Worm (Caenorhabditis elegans) whole organism, L3 larva: ENCODE results near the gene cyld-1.

Experiments used
- R02D3.7 ChIP-seq: fragments of 150-350 bp; optimal IDR thresholded peaks from 2 replicates; lab custom pipeline; 2014; ENCODE audit warnings: missing biosample characterization, missing genetic modification characterization
- ZK546.5 ChIP-seq: sonication (generic microtip); optimal IDR thresholded peaks from 2 replicates; lab custom pipeline; 2017; ENCODE audit warnings: missing biosample characterization, missing genetic modification characterization
- ama-1 ChIP-seq: fragments of 150-350 bp; optimal IDR thresholded peaks from 2 replicates; lab custom pipeline; 2018
- ceh-16 ChIP-seq: sonication (generic microtip); optimal IDR thresholded peaks from 2 replicates; lab custom pipeline; 2017; ENCODE audit warnings: missing biosample characterization, missing genetic modification characterization
- ceh-28 ChIP-seq: fragments of 150-350 bp; optimal IDR thresholded peaks from 2 replicates; lab custom pipeline; 2014; ENCODE audit warnings: missing biosample characterization, missing genetic modification reagents, missing genetic modification characterization
- ceh-9 ChIP-seq: sonication (generic microtip); optimal IDR thresholded peaks from 2 replicates; lab custom pipeline; 2018; ENCODE audit warnings: missing biosample characterization, missing genetic modification characterization
- daf-12 ChIP-seq: fragments of 150-350 bp; optimal IDR thresholded peaks from 2 replicates; lab custom pipeline; 2014; ENCODE audit warnings: missing biosample characterization, missing genetic modification reagents, missing genetic modification characterization
- egl-27 ChIP-seq: sonication (generic microtip); optimal IDR thresholded peaks from 4 replicates; lab custom pipeline; 2017; ENCODE audit warnings: missing biosample characterization, missing genetic modification reagents, missing genetic modification characterization
- egl-5 ChIP-seq: fragments of 150-350 bp; optimal IDR thresholded peaks from 2 replicates; lab custom pipeline; 2017; ENCODE audit warnings: missing biosample characterization, missing genetic modification reagents, missing genetic modification characterization, inconsistent platforms
- elt-1 ChIP-seq: fragments of 150-350 bp; optimal IDR thresholded peaks from 2 replicates; lab custom pipeline; 2014; ENCODE audit warnings: missing biosample characterization, missing genetic modification characterization
- elt-2 ChIP-seq: sonication (generic microtip); optimal IDR thresholded peaks from 2 replicates; lab custom pipeline; 2016; ENCODE audit warnings: missing genetic modification reagents, mild to moderate bottlenecking, missing genetic modification characterization, missing compliant biosample characterization
- elt-3 ChIP-seq, 3 experiments: fragments of 150-350 bp in 1 of 3; sonication (generic microtip) in 2 of 3; optimal IDR thresholded peaks; 2 replicates in 2 of 3; 4 replicates in 1 of 3; lab custom pipeline; 2014 to 2017; ENCODE audit warnings: missing biosample characterization in 3 of 3, missing genetic modification characterization in 3 of 3
- eor-1 ChIP-seq, 2 experiments: fragments of 150-350 bp; optimal IDR thresholded peaks; 2 replicates each; lab custom pipeline; 2014 to 2018; ENCODE audit warnings: missing biosample characterization in 2 of 2, missing genetic modification characterization in 2 of 2
- fkh-10 ChIP-seq: sonication (generic microtip); optimal IDR thresholded peaks from 2 replicates; lab custom pipeline; 2017; ENCODE audit warnings: missing biosample characterization, missing genetic modification reagents, missing genetic modification characterization
- fkh-2 ChIP-seq: fragments of 150-350 bp; optimal IDR thresholded peaks from 2 replicates; lab custom pipeline; 2014; ENCODE audit warnings: missing biosample characterization, missing genetic modification reagents, missing genetic modification characterization
- hmg-11 ChIP-seq: sonication (generic microtip); optimal IDR thresholded peaks from 2 replicates; lab custom pipeline; 2016; ENCODE audit warnings: missing genetic modification characterization, missing compliant biosample characterization
- lsy-12 ChIP-seq: sonication (generic microtip); optimal IDR thresholded peaks from 2 replicates; lab custom pipeline; 2016; ENCODE audit warnings: mild to moderate bottlenecking, missing genetic modification characterization, missing compliant biosample characterization
- mdl-1 ChIP-seq: fragments of 150-350 bp; optimal IDR thresholded peaks from 2 replicates; lab custom pipeline; 2014; ENCODE audit warnings: missing biosample characterization, missing genetic modification characterization
- mml-1 ChIP-seq: fragments of 150-350 bp; sonication (generic microtip); optimal IDR thresholded peaks from 3 replicates; lab custom pipeline; 2014; ENCODE audit warnings: missing biosample characterization, missing genetic modification characterization
- nhr-23 ChIP-seq: fragments of 150-350 bp; optimal IDR thresholded peaks from 2 replicates; lab custom pipeline; 2014; ENCODE audit warnings: missing biosample characterization, missing genetic modification reagents, missing genetic modification characterization
- nhr-237 ChIP-seq: fragments of 150-350 bp; optimal IDR thresholded peaks from 2 replicates; lab custom pipeline; 2014; ENCODE audit warnings: missing biosample characterization, missing genetic modification characterization
- nhr-25 ChIP-seq: sonication (generic microtip); optimal IDR thresholded peaks from 2 replicates; lab custom pipeline; 2017; ENCODE audit warnings: missing biosample characterization, missing genetic modification characterization
- nhr-28 ChIP-seq: fragments of 150-350 bp; optimal IDR thresholded peaks from 2 replicates; lab custom pipeline; 2014; ENCODE audit warnings: missing biosample characterization, missing genetic modification characterization
- nhr-43 ChIP-seq: sonication (generic microtip); optimal IDR thresholded peaks from 2 replicates; lab custom pipeline; 2016; ENCODE audit warnings: mild to moderate bottlenecking, missing genetic modification characterization, missing compliant biosample characterization; ENCODE audit not compliant: poor library complexity, severe bottlenecking
- nhr-76 ChIP-seq: fragments of 150-350 bp; sonication (generic microtip); optimal IDR thresholded peaks from 5 replicates; lab custom pipeline; 2014; ENCODE audit warnings: missing biosample characterization, missing genetic modification characterization
- nhr-77 ChIP-seq: fragments of 150-350 bp; optimal IDR thresholded peaks from 2 replicates; lab custom pipeline; 2014; ENCODE audit warnings: missing biosample characterization, missing genetic modification characterization
- pha-4 ChIP-seq: fragments of 150-350 bp; optimal IDR thresholded peaks from 2 replicates; lab custom pipeline; 2014; ENCODE audit warnings: missing biosample characterization, missing genetic modification reagents, missing genetic modification characterization
- pqm-1 ChIP-seq: fragments of 150-350 bp; optimal IDR thresholded peaks from 2 replicates; lab custom pipeline; 2017; ENCODE audit warnings: missing biosample characterization, missing genetic modification characterization, inconsistent platforms
- tbx-2 ChIP-seq: sonication (generic microtip); optimal IDR thresholded peaks from 2 replicates; lab custom pipeline; 2016; ENCODE audit warnings: mild to moderate bottlenecking, missing genetic modification characterization, missing compliant biosample characterization
- unc-39 ChIP-seq: sonication (generic microtip); optimal IDR thresholded peaks from 4 replicates; lab custom pipeline; 2017; ENCODE audit warnings: missing biosample characterization, missing genetic modification characterization
- zag-1 ChIP-seq: fragments of 150-350 bp; optimal IDR thresholded peaks from 2 replicates; lab custom pipeline; 2014; ENCODE audit warnings: missing biosample characterization, missing genetic modification characterization
- ztf-11 ChIP-seq: fragments of 150-350 bp; optimal IDR thresholded peaks from 2 replicates; lab custom pipeline; 2014; ENCODE audit warnings: missing biosample characterization, missing genetic modification characterization
- ztf-4 ChIP-seq: fragments of 150-350 bp; optimal IDR thresholded peaks from 2 replicates; lab custom pipeline; 2014; ENCODE audit warnings: missing biosample characterization, missing genetic modification characterization

cyld-1 gene

DNA sequence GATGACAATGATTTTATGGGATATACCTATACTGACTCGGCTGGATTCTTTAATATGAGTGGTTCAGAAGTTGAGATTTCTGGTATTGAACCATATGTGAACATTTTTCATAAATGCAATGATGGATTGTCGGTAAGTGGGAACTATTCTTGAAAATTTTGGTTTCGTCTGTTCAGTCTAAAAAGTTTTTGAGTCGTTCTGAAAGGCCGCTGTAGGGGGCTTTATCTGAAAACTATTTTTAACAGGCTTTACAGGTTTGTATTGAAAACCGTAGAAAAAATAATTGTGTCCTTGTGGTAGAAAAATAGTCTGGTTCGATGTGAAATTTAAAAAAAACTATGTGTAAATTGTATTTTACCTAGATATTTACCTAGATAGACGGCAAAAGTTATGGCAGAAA lies 19.1 kb upstream of the cyld-1 start:
- TF ChIP-seq ceh-9, result no peak

DNA sequence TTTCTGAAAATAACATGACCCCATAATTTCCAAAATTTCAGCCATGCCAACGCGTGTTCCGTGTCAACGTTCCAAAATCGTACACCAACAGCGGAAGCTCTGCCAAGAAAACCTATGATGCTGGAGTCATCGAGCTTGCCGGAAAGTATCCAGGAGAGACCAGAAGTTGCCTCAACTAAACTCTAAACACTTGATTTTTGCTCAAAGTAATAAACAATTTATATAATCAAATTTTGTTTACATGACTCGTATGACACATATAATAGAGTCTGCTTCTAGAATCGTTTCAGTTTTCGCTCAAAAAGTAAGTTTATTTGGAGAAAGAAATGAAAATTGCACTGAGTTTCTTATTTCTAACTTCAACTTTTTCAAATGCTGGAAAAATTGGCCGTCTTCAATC lies 18.3 kb upstream of the cyld-1 start, which contains the start of gene ttr-1:
Gene ttr-1, plus strand, starts transcription at position 301 of the 400 bp plus-strand sequence.
- TF ChIP-seq pqm-1 (no peak), ZK546.5 (tag; lab: Kevin White, UChicago) (no peak), ztf-4 (tag; lab: Kevin White, UChicago) (no peak), hmg-11 (tag; lab: Kevin White, UChicago) (no peak), unc-39 (tag; lab: Kevin White, UChicago) (no peak), mml-1 (tag; lab: Kevin White, UChicago) (no peak), R02D3.7 (tag; lab: Kevin White, UChicago) (no peak), mdl-1 (tag; lab: Kevin White, UChicago) (no peak), ama-1 (lab: Kevin White, UChicago) (no peak), tbx-2 (tag; lab: Kevin White, UChicago) (no peak)

DNA sequence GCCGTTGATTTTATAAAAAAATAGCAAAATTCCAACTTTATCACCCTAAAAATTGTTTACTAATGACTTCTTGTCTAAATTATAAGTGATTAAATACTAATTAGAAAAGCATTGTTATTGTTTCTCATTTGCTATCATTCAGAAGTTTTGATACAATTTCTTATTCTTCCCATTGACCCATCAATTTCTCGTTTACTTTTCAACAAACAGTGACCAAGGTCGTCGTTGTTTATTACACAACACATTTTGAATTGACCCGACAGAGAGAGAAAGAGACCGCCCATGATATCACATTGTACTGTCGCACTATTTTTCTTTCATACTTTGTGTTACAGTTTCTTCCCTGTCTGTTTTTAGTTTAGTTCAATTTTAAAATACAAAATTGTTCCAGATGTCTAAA lies 16.9 kb upstream of the cyld-1 start, which contains the start of gene ttr-2:
Gene ttr-2, plus strand, starts transcription at position 392 of the 400 bp plus-strand sequence.
- peak; percentile 24 for TF ChIP-seq nhr-25 (tag; lab: Kevin White, UChicago)
- no peak for TF ChIP-seq ceh-28 (tag; lab: Kevin White, UChicago)
- TF ChIP-seq elt-2 (tag; lab: Kevin White, UChicago), result no peak
- no peak for TF ChIP-seq nhr-28 (tag; lab: Kevin White, UChicago)
- TF ChIP-seq egl-27, result no peak
- peak; percentile 3 for TF ChIP-seq nhr-23 (tag; lab: Kevin White, UChicago)
- TF ChIP-seq ZK546.5 (tag; lab: Kevin White, UChicago), result no peak
- TF ChIP-seq nhr-43 (tag; lab: Kevin White, UChicago), result no peak

DNA sequence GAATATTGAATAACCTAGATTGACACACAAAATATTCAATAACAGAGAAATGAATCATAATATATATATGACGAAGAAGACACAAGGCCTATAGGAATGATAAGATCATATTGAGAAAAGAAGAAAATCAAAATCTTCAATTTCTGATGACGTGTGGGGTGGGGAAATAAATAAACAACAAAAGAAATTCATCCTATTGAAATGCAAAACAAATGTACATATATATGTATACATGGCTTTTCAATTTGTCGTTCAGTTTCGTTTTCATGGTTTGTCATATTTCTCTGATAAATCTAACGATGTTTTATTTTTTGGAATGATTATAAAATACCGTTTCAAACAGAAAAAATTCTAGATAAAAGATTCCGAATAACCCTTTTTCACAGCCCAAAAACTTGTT lies 16.2 kb upstream of the cyld-1 start, which contains the start of gene ttr-3:
Gene ttr-3, minus strand, starts transcription at position 101 of the 400 bp plus-strand sequence.
- TF ChIP-seq elt-1 (tag; lab: Kevin White, UChicago) (no peak), egl-5 (tag; lab: Kevin White, UChicago) (no peak), nhr-77 (tag; lab: Kevin White, UChicago) (no peak)

DNA sequence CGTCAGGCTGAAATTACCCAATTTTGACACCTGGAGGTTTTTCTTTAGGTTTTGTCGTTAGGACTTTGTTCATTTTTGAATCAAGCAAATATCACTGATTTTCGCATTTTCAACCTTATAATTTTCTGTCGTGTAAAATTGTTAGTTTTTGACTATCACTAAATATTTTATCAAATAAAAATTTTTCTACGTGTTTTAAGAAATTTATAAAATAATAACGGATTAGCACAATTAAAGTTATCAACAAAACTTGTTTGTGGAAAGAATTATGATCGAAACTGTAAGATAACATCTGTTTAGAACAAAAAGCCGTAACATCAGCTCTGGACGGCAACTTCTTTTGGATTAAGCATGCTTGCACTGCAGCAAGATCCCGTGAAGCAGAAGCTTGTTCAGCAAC lies 12.4 kb upstream of the cyld-1 start, which contains the start of gene cbp-2:
Gene cbp-2, plus strand, starts transcription at position 301 of the 400 bp plus-strand sequence.
- TF ChIP-seq nhr-43 (tag; lab: Kevin White, UChicago) (no peak), ceh-16 (no peak), elt-3 (tag; optimal IDR thresholded peaks at IDR 0.05; lab: Kevin White, UChicago) (no peak), ztf-11 (tag; lab: Kevin White, UChicago) (no peak), fkh-10 (GFP tag; lab: Kevin White, UChicago) (no peak), ceh-28 (tag; lab: Kevin White, UChicago) (no peak), egl-27 (no peak), nhr-76 (tag; lab: Kevin White, UChicago) (no peak), fkh-2 (tag; lab: Kevin White, UChicago) (no peak), pha-4 (tag; lab: Kevin White, UChicago) (no peak), nhr-77 (tag; lab: Kevin White, UChicago) (no peak), tbx-2 (tag; lab: Kevin White, UChicago) (no peak), mdl-1 (tag; lab: Kevin White, UChicago) (no peak), nhr-237 (tag; lab: Kevin White, UChicago) (no peak), eor-1 (tag; optimal IDR thresholded peaks at IDR 0.05; lab: Kevin White, UChicago) (no peak), lsy-12 (tag; lab: Kevin White, UChicago) (no peak), nhr-23 (tag; lab: Kevin White, UChicago) (no peak), zag-1 (tag; lab: Kevin White, UChicago) (no peak)
- TF ChIP-seq, all 47 proteins: peak for 0

DNA sequence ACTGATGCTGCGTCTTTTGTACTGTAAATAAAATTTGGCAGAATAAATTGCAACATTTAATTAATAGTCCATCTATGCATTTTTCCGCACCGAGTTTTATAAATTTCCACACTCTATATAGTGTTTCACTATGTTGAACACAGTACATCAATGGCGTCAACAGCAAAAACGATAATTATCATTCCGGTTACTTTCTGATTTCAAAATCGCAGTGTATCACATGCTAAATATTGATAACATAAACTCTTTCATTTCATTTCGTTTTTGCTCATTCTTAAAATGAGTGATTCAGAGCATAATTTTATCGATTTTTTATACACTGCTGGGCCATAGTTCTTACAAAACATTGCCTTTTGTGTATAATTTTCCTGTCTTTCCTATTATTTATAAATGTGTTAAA lies 11.9 kb upstream of the cyld-1 start:
- no peak for TF ChIP-seq daf-12 (tag; lab: Kevin White, UChicago)
- peak; percentile 2 for TF ChIP-seq ceh-28 (tag; lab: Kevin White, UChicago)
- peak; percentile 71 for TF ChIP-seq elt-2 (tag; lab: Kevin White, UChicago)
- no peak for TF ChIP-seq ztf-4 (tag; lab: Kevin White, UChicago)
- peak; percentile 71 for TF ChIP-seq pqm-1
- TF ChIP-seq pha-4 (tag; lab: Kevin White, UChicago), result peak; percentile 43
- no peak for TF ChIP-seq ama-1 (lab: Kevin White, UChicago)
- TF ChIP-seq, all 47 proteins: peak for 4
